Fruit fly (Drosophila melanogaster) whole organism: ENCODE results near the gene Acp76A.

ENCODE experiments used
- CG8478 ChIP-seq: fragments of >200 bp; optimal IDR thresholded peaks from 2 replicates; lab custom pipeline; 2018; ENCODE audit warnings: inconsistent platforms
- Dll ChIP-seq: fragments of >200 bp; optimal IDR thresholded peaks from 2 replicates; lab custom pipeline; 2017
- EcR ChIP-seq, 2 experiments: fragments of >200 bp; optimal IDR thresholded peaks; 2 replicates each; lab custom pipeline; 2017; ENCODE audit warnings: missing biosample characterization in 2 of 2, missing genetic modification characterization in 2 of 2, missing genetic modification reagents in 2 of 2
- psq ChIP-seq: fragments of >200 bp; optimal IDR thresholded peaks from 2 replicates; lab custom pipeline; 2017
- usp ChIP-seq: fragments of >200 bp; optimal IDR thresholded peaks from 2 replicates; lab custom pipeline; 2017; ENCODE audit warnings: missing biosample characterization, missing genetic modification characterization, mixed read lengths

- TF ChIP-seq EcR (GFP tag; optimal IDR thresholded peaks at IDR 0.05; lab: Kevin White, UChicago), result no peak
- TF ChIP-seq Dll, result no peak
- TF ChIP-seq usp, result no peak
- TF ChIP-seq psq (lab: Kevin White, UChicago), result no peak
- no peak for TF ChIP-seq CG8478 (lab: Kevin White, UChicago)
These were observed 10.9 kb upstream of the Acp76A start, which contains the start of the genes Ugt316A1 and Sfxn2 for dm6 chr3L:19062472-19063409.
